Fruit fly (Drosophila melanogaster) S2 (cell line): ENCODE measurements around the gene CG14629.

Source experiments
- CG8478 ChIP-seq: fragments of >200 bp; optimal IDR thresholded peaks from 2 replicates; lab custom pipeline; 2018
- CTCF ChIP-seq, 2 experiments: fragments of >200 bp; optimal IDR thresholded peaks; 2 replicates each; lab custom pipeline; 2018

DNA sequence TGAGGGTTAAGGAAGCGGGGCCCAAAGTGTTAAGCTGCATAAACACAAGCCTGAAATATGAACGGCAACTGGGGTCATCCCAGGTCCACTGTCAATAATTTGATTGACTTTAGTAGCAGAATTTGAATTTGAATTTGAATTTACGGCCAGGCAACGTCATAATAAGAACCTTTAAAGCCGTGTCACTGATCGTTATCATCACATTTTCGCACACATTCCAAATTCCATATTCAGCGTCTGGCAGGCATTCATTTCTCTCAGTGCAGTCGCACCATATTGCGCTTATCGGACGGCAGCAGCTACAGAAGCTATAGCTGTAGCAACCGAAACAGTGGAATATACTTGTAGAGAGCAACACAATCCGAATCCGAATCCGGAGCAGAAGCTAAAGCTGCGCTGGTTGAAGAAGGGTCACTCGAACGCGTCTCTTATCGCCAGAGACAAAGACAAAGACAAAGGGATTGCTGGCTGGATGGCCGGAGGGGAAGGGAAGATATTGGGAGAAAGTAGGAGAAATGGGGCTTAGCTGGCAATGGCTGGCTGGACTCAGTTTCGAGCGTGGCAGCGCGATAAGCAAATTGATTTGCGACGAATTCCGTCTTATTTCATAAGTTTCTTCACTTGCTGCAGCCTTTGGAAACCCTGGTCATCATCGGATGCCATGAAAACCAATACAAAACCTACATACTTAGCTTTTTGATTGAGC lies 1.5 kb downstream of the CG14629 start:
- TF ChIP-seq CTCF (optimal IDR thresholded peaks at IDR 0.05; lab: Kevin White, UChicago) (no peak), CG8478 (no peak)
